Worm (Caenorhabditis elegans): ENCODE measurements around the gene grp-1.

The grp-1 gene

DNA sequence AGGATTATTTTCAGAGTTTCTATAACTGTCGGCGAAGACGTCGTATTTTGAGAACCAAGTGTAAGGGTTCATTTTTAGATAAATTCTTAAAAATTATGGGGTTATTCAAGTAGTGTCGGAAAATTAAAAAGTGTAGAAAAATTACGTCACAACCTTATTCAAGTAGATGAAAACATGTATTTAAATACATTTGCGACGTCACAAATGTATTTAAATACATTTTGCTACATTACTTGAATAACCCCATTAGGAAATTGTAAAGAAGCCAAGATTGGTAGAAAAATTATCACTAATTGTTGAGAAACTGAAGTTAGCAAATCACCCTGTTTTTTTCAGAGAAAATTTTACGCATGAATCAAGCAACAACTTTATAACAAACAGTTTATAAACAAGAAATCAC is 43.7 kb downstream of the grp-1 start:
- TF ChIP-seq snpc-1.2 (GFP tag; IDR thresholded peaks at IDR 0.05) (peak; percentile 52; the same call in 1 of the 2 replicates), lin-38 (GFP tag; IDR thresholded peaks at IDR 0.05) (peak; percentile 58), F49E8.2 (tag; optimal IDR thresholded peaks at IDR 0.05; ENCODE audit: borderline replicate concordance) (peak; percentile 63), Y48G9A.11 (GFP tag; IDR thresholded peaks at IDR 0.05) (peak; percentile 65), arid-1 (GFP tag; conservative IDR thresholded peaks at IDR 0.05) (0 out of 2 replicates have a peak, but pooled peaks have one; percentile 24), pha-4 (GFP tag; IDR thresholded peaks at IDR 0.05) (peak; percentile 44; the same call in 1 of the 2 replicates), pha-4 (tag; optimal IDR thresholded peaks at IDR 0.05) (no peak), ctbp-1 (GFP tag; IDR thresholded peaks at IDR 0.05) (no peak), R02D3.7 (tag; optimal IDR thresholded peaks at IDR 0.05) (no peak)

DNA sequence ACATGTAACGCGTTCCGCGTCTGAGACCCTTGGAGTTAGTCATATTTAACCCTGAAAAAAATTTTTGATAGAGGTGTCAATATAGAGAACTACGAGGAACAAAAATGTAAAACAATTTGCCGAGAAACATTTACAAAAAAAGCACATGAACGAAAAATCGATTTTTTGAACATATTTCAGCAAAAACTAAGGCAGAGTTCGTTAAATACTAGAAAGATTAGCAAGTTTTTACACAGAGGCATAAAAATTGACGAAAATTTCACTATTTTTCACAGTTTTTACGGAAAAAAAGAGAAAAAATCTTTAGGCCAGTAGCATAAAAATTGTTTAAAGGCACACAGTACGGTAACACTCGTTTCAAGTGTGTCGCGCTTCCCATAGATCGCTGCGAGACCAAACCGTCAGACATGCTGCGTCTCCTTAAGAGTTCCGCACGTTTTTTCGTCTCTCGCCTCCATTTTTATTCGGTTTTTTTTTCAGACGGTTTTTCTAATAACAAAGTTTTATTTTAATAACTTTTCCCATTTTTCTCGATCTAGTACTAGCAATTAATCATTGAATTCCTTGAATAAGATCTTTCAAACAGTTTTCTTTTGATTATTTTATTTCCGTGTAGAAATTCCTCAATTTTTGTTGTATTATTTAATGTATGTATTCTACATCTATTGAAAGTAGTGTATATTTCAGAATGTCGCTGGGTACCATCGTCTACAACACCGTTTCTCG is 44.8 kb downstream of the grp-1 start, which contains the start of the genes rpl-21 and C14B9.10:
Gene rpl-21, minus strand, starts transcription at position 51 of the 726 bp plus-strand sequence.
Gene C14B9.10, plus strand, starts transcription at position 676 of the 726 bp plus-strand sequence.
- peak; percentile 95 to 99 for TF ChIP-seq lsy-2 (tag; optimal IDR thresholded peaks at IDR 0.05)
- 0 out of 2 replicates have a peak, but pooled peaks have one; percentile 30 for TF ChIP-seq lim-7 (GFP tag; IDR thresholded peaks at IDR 0.05)
- TF ChIP-seq mdt-29 (GFP tag; IDR thresholded peaks at IDR 0.05): no peak
- TF ChIP-seq set-16 (GFP tag; IDR thresholded peaks at IDR 0.05): no peak
- peak; percentile 79 for TF ChIP-seq T20F7.1 (GFP tag; optimal IDR thresholded peaks at IDR 0.05)
- TF ChIP-seq dmd-9 (GFP tag; IDR thresholded peaks at IDR 0.05): peak; percentile 55; the same call in 1 of the 2 replicates
- no peak for TF ChIP-seq ces-1 (GFP tag; optimal IDR thresholded peaks at IDR 0.05)
- TF ChIP-seq ceh-82 (tag; optimal IDR thresholded peaks at IDR 0.05): no peak
- TF ChIP-seq nhr-77 (tag; optimal IDR thresholded peaks at IDR 0.05): peak; percentile 38
- no peak for TF ChIP-seq R02D3.7 (tag; optimal IDR thresholded peaks at IDR 0.05)
- no peak for TF ChIP-seq ZK546.5 (tag; optimal IDR thresholded peaks at IDR 0.05)
- TF ChIP-seq Y5F2A.4 (GFP tag; optimal IDR thresholded peaks at IDR 0.05): no peak
- no peak for TF ChIP-seq lin-39 (tag; optimal IDR thresholded peaks at IDR 0.05)
- no peak for TF ChIP-seq tra-1 (GFP tag; IDR thresholded peaks at IDR 0.05)
- no peak for TF ChIP-seq spr-3 (GFP tag; optimal IDR thresholded peaks at IDR 0.05)
- TF ChIP-seq lir-3 (tag; optimal IDR thresholded peaks at IDR 0.05): no peak
- TF ChIP-seq gei-8 (GFP tag; optimal IDR thresholded peaks at IDR 0.05): no peak
- TF ChIP-seq nhr-28 (tag; optimal IDR thresholded peaks at IDR 0.05): peak; percentile 57
- no peak for TF ChIP-seq F26F4.8 (GFP tag; conservative IDR thresholded peaks at IDR 0.05)
- TF ChIP-seq mxl-3 (GFP tag; optimal IDR thresholded peaks at IDR 0.05): no peak
- no peak for TF ChIP-seq ceh-28 (tag; optimal IDR thresholded peaks at IDR 0.05)
- TF ChIP-seq ztf-11 (tag; optimal IDR thresholded peaks at IDR 0.05): no peak
- TF ChIP-seq egl-43 (GFP tag; IDR thresholded peaks at IDR 0.05): no peak
- TF ChIP-seq madf-9 (GFP tag; conservative IDR thresholded peaks at IDR 0.05): no peak
- peak; percentile 75 for TF ChIP-seq lin-38 (GFP tag; IDR thresholded peaks at IDR 0.05)
- TF ChIP-seq aly-2 (tag; optimal IDR thresholded peaks at IDR 0.05): no peak
- TF ChIP-seq daf-12 (tag; optimal IDR thresholded peaks at IDR 0.05): no peak
- no peak for TF ChIP-seq daf-8 (GFP tag; IDR thresholded peaks at IDR 0.05)
- TF ChIP-seq nhr-6 (tag; optimal IDR thresholded peaks at IDR 0.05): peak; percentile 77
- no peak for TF ChIP-seq fos-1 (tag; optimal IDR thresholded peaks at IDR 0.05)
- no peak for TF ChIP-seq nhr-237 (tag; optimal IDR thresholded peaks at IDR 0.05)
- 0 out of 2 replicates have a peak, but pooled peaks have one; percentile 25 for TF ChIP-seq ctbp-1 (GFP tag; IDR thresholded peaks at IDR 0.05)
- no peak for TF ChIP-seq saeg-2 (GFP tag; IDR thresholded peaks at IDR 0.05)
- peak; percentile 47 for TF ChIP-seq nhr-25 (tag; optimal IDR thresholded peaks at IDR 0.05; ENCODE audit: borderline replicate concordance, insufficient read depth)
- peak; percentile 70 for TF ChIP-seq hlh-11 (tag; optimal IDR thresholded peaks at IDR 0.05)
- TF ChIP-seq dpl-1 (GFP tag; optimal IDR thresholded peaks at IDR 0.05): peak; percentile 78
- peak; percentile 99 for TF ChIP-seq D1046.2 (GFP tag; IDR thresholded peaks at IDR 0.05)
- TF ChIP-seq php-3 (GFP tag; IDR thresholded peaks at IDR 0.05): no peak
- TF ChIP-seq F37D6.2 (tag; optimal IDR thresholded peaks at IDR 0.05): no peak
- TF ChIP-seq dmd-6 (GFP tag; IDR thresholded peaks at IDR 0.05): peak; percentile 37; the same call in 1 of the 2 replicates
- TF ChIP-seq sdz-12 (GFP tag; optimal IDR thresholded peaks at IDR 0.05): no peak
- peak; percentile 80 for TF ChIP-seq hlh-30 (tag; optimal IDR thresholded peaks at IDR 0.05; ENCODE audit: insufficient read depth)

Measured in whole organism, L4 larva.